Worm (Caenorhabditis elegans) whole organism, early embryonic: ENCODE data around the gene F56D5.5.

Experiments
- B0310.2 ChIP-seq: sonication (generic microtip); optimal IDR thresholded peaks from 2 replicates; lab custom pipeline; 2016; ENCODE audit warnings: mild to moderate bottlenecking, missing genetic modification characterization, missing compliant biosample characterization
- F13C5.2 ChIP-seq: sonication (generic microtip); optimal IDR thresholded peaks from 2 replicates; lab custom pipeline; 2017; ENCODE audit warnings: mild to moderate bottlenecking, missing genetic modification characterization, inconsistent platforms, missing compliant biosample characterization
- aly-1 ChIP-seq: sonication (generic microtip); optimal IDR thresholded peaks from 2 replicates; lab custom pipeline; 2016; ENCODE audit warnings: missing genetic modification characterization, missing compliant biosample characterization
- ama-1 ChIP-seq: fragments of 150-350 bp; optimal IDR thresholded peaks from 2 replicates; lab custom pipeline; 2014
- ceh-13 ChIP-seq: fragments of 200-800 bp; sonication (Bioruptor generic); optimal IDR thresholded peaks from 2 replicates; lab custom pipeline; 2018; ENCODE audit warnings: mild to moderate bottlenecking, missing genetic modification characterization, missing compliant biosample characterization
- ceh-36 ChIP-seq: sonication (generic microtip); optimal IDR thresholded peaks from 2 replicates; lab custom pipeline; 2016; ENCODE audit warnings: missing genetic modification characterization, inconsistent platforms, missing compliant biosample characterization
- ets-7 ChIP-seq: sonication (generic microtip); optimal IDR thresholded peaks from 2 replicates; lab custom pipeline; 2016; ENCODE audit warnings: missing genotype, missing genetic modification characterization, missing compliant biosample characterization
- flt-1 ChIP-seq: fragments of 200-800 bp; sonication (Bioruptor generic); IDR thresholded peaks from 2 replicates; pipeline ENCODE4 v1.3.6; 2022; ENCODE audit warnings: missing genetic modification characterization, missing compliant biosample characterization
- hmbx-1 ChIP-seq: sonication (generic microtip); optimal IDR thresholded peaks from 2 replicates; lab custom pipeline; 2016; ENCODE audit warnings: mild to moderate bottlenecking, missing genetic modification characterization, missing compliant biosample characterization
- hmg-4 ChIP-seq: fragments of 200-800 bp; sonication (Bioruptor generic); optimal IDR thresholded peaks from 2 replicates; lab custom pipeline; 2018; ENCODE audit warnings: mild to moderate bottlenecking, missing genetic modification characterization, missing compliant biosample characterization
- hnd-1 ChIP-seq: sonication (generic microtip); optimal IDR thresholded peaks from 2 replicates; lab custom pipeline; 2016; ENCODE audit warnings: missing genetic modification characterization, missing compliant biosample characterization
- pes-1 ChIP-seq: fragments of 200-800 bp; sonication (Bioruptor generic); IDR thresholded peaks from 2 replicates; pipeline ENCODE4 v1.3.6; 2022; ENCODE audit warnings: missing genetic modification reagents, missing genetic modification characterization, missing compliant biosample characterization
- scrt-1 ChIP-seq: fragments of 200-800 bp; sonication (Bioruptor generic); IDR thresholded peaks from 2 replicates; pipeline ENCODE4 v1.3.6; 2022; ENCODE audit warnings: missing genetic modification characterization, missing compliant biosample characterization
- sea-1 ChIP-seq: fragments of 200-800 bp; sonication (Bioruptor generic); conservative IDR thresholded peaks from 2 replicates; pipeline ENCODE4 v1.3.6; 2022; ENCODE audit warnings: missing genetic modification characterization, missing compliant biosample characterization
- tbx-11 ChIP-seq: fragments of 200-800 bp; sonication (Bioruptor generic); IDR thresholded peaks from 2 replicates; pipeline ENCODE4 v1.3.6; 2022; ENCODE audit warnings: missing genetic modification characterization, missing compliant biosample characterization
- tbx-37 ChIP-seq: fragments of 200-800 bp; sonication (Bioruptor generic); conservative IDR thresholded peaks from 2 replicates; pipeline ENCODE4 v1.3.6; 2022; ENCODE audit warnings: missing genetic modification reagents, missing genetic modification characterization, missing compliant biosample characterization
- tra-4 ChIP-seq: sonication (generic microtip); optimal IDR thresholded peaks from 2 replicates; lab custom pipeline; 2017; ENCODE audit warnings: missing genetic modification characterization, missing compliant biosample characterization

F56D5.5 gene

ce11 chrIV:9422408-9422807 is 14.5 kb upstream of the F56D5.5 start, which contains the start of gene F56D5.9:
Gene F56D5.9, minus strand, starts transcription at chrIV:9422508.
- TF ChIP-seq aly-1 (no peak), scrt-1 (GFP tag; lab: Robert Waterston, UW) (no peak), F13C5.2 (tag; lab: Kevin White, UChicago) (no peak), hnd-1 (tag; lab: Kevin White, UChicago) (no peak), hmg-4 (GFP tag; lab: Kevin White, UChicago) (no peak), ceh-13 (GFP tag; lab: Kevin White, UChicago) (no peak), B0310.2 (no peak), ama-1 (lab: Kevin White, UChicago) (no peak), hmbx-1 (tag; lab: Kevin White, UChicago) (no peak), sea-1 (GFP tag; lab: Robert Waterston, UW) (no peak), tra-4 (tag; lab: Kevin White, UChicago) (no peak), tbx-11 (GFP tag; lab: Robert Waterston, UW) (no peak), ets-7 (tag; lab: Kevin White, UChicago) (no peak), tbx-37 (GFP tag; lab: Robert Waterston, UW) (no peak), ceh-36 (tag; lab: Kevin White, UChicago) (no peak), flt-1 (GFP tag; lab: Robert Waterston, UW) (no peak)

ce11 chrIV:9403761-9404420 is 4.0 kb downstream of the F56D5.5 start:
- TF ChIP-seq tra-4 (tag; lab: Kevin White, UChicago) (no peak), hmg-4 (GFP tag; lab: Kevin White, UChicago) (no peak), ama-1 (lab: Kevin White, UChicago) (no peak), hnd-1 (tag; lab: Kevin White, UChicago) (no peak), tbx-37 (GFP tag; lab: Robert Waterston, UW) (no peak), tbx-11 (GFP tag; lab: Robert Waterston, UW) (no peak), B0310.2 (no peak), F13C5.2 (tag; lab: Kevin White, UChicago) (no peak), hmbx-1 (tag; lab: Kevin White, UChicago) (no peak), ceh-13 (GFP tag; lab: Kevin White, UChicago) (no peak), pes-1 (GFP tag; lab: Robert Waterston, UW) (no peak), ets-7 (tag; lab: Kevin White, UChicago) (no peak), flt-1 (GFP tag; lab: Robert Waterston, UW) (no peak), ceh-36 (tag; lab: Kevin White, UChicago) (no peak)

- TF ChIP-seq aly-1 (no peak), ceh-36 (tag; lab: Kevin White, UChicago) (no peak), tra-4 (tag; lab: Kevin White, UChicago) (no peak), hmbx-1 (tag; lab: Kevin White, UChicago) (no peak), tbx-11 (GFP tag; lab: Robert Waterston, UW) (no peak), ama-1 (lab: Kevin White, UChicago) (no peak), hnd-1 (tag; lab: Kevin White, UChicago) (no peak), tbx-37 (GFP tag; lab: Robert Waterston, UW) (no peak), ets-7 (tag; lab: Kevin White, UChicago) (no peak), sea-1 (GFP tag; lab: Robert Waterston, UW) (no peak), ceh-13 (GFP tag; lab: Kevin White, UChicago) (no peak), scrt-1 (GFP tag; lab: Robert Waterston, UW) (no peak), B0310.2 (no peak)
Observed at ce11 chrIV:9401715-9402114, 6.2 kb downstream of the F56D5.5 start, which contains the start of gene F56D5.6. Gene F56D5.6, plus strand, starts transcription at chrIV:9401922.

DNA sequence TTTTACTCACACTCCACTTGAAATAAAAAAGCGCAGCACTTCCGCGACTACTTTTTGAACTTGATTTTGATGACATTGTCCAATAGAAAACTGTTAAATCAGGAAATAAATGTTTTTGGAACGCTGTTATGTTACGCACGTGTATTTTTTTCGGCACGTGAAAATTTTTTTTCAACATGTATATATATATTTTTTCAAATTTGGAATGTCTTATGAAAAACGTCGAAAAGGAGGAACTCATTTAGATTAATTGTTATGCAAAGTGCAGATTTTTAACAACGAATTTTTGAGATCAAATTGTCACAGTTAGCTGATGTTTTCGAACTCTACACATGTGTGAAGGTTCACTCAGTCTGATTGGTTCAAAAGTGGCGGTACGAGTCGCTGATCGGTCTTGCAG is 9.4 kb downstream of the F56D5.5 start, which contains the start of gene F56D5.2:
F56D5.2 (minus strand) TSS at position 101 of the 400 bp plus-strand sequence.
- TF ChIP-seq hmbx-1 (tag; lab: Kevin White, UChicago) (no peak), ceh-13 (GFP tag; lab: Kevin White, UChicago) (no peak), tbx-11 (GFP tag; lab: Robert Waterston, UW) (no peak), sea-1 (GFP tag; lab: Robert Waterston, UW) (no peak), ama-1 (lab: Kevin White, UChicago) (no peak), pes-1 (GFP tag; lab: Robert Waterston, UW) (no peak), hmg-4 (GFP tag; lab: Kevin White, UChicago) (no peak), tra-4 (tag; lab: Kevin White, UChicago) (no peak), F13C5.2 (tag; lab: Kevin White, UChicago) (no peak)

DNA sequence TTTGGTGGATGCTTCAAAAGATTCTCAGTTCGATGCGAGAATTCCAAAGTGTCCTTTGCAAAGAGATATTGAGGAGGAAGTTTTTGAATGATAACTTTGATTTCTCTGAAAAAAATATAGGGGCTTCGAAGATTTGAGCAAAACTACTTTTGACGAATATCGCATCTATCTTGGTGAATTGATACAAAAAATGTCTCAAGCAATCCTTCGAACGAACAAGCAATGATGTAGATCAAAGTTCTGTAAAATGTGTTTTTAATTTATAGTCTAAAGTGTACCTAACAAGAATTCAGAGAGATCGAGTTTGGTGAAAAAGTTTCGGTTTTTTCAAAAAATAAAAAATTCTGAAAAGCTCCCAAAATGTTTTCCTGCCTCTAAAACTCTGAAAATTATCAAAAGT is 10.6 kb downstream of the F56D5.5 start, which contains the start of gene F56D5.3:
F56D5.3 (plus strand) TSS at position 301 of the 400 bp plus-strand sequence.
- TF ChIP-seq tbx-11 (GFP tag; lab: Robert Waterston, UW) (no peak), ama-1 (lab: Kevin White, UChicago) (no peak), flt-1 (GFP tag; lab: Robert Waterston, UW) (no peak), sea-1 (GFP tag; lab: Robert Waterston, UW) (no peak), ets-7 (tag; lab: Kevin White, UChicago) (no peak), aly-1 (no peak), B0310.2 (no peak), tra-4 (tag; lab: Kevin White, UChicago) (no peak), tbx-37 (GFP tag; lab: Robert Waterston, UW) (no peak), hnd-1 (tag; lab: Kevin White, UChicago) (no peak), F13C5.2 (tag; lab: Kevin White, UChicago) (no peak), scrt-1 (GFP tag; lab: Robert Waterston, UW) (no peak), ceh-13 (GFP tag; lab: Kevin White, UChicago) (no peak), hmg-4 (GFP tag; lab: Kevin White, UChicago) (no peak), hmbx-1 (tag; lab: Kevin White, UChicago) (no peak), pes-1 (GFP tag; lab: Robert Waterston, UW) (no peak)

ce11 chrIV:9396118-9396517 is 11.8 kb downstream of the F56D5.5 start, which contains the start of gene col-121:
Gene col-121, minus strand, starts transcription at chrIV:9396218.
- no peak for TF ChIP-seq aly-1
- no peak for TF ChIP-seq ceh-13 (GFP tag; lab: Kevin White, UChicago)
- no peak for TF ChIP-seq scrt-1 (GFP tag; lab: Robert Waterston, UW)
- no peak for TF ChIP-seq F13C5.2 (tag; lab: Kevin White, UChicago)
- TF ChIP-seq flt-1 (GFP tag; lab: Robert Waterston, UW), result no peak
- TF ChIP-seq tbx-11 (GFP tag; lab: Robert Waterston, UW), result no peak
- no peak for TF ChIP-seq B0310.2
- no peak for TF ChIP-seq hnd-1 (tag; lab: Kevin White, UChicago)
- no peak for TF ChIP-seq ama-1 (lab: Kevin White, UChicago)
- TF ChIP-seq ceh-36 (tag; lab: Kevin White, UChicago), result no peak
- no peak for TF ChIP-seq ets-7 (tag; lab: Kevin White, UChicago)
- no peak for TF ChIP-seq tra-4 (tag; lab: Kevin White, UChicago)
- TF ChIP-seq hmg-4 (GFP tag; lab: Kevin White, UChicago), result no peak
- TF ChIP-seq tbx-37 (GFP tag; lab: Robert Waterston, UW), result no peak
- TF ChIP-seq pes-1 (GFP tag; lab: Robert Waterston, UW), result no peak
- no peak for TF ChIP-seq hmbx-1 (tag; lab: Kevin White, UChicago)
- no peak for TF ChIP-seq sea-1 (GFP tag; lab: Robert Waterston, UW)
